Worm (Caenorhabditis elegans) whole organism, L4 larva: Measurements from ENCODE around the gene F35A5.8.

Experiments
- F26F4.8 ChIP-seq: fragments of 200-800 bp; sonication (Bioruptor generic); conservative IDR thresholded peaks from 2 replicates; pipeline ENCODE4 v1.3.6; 2022; ENCODE audit warnings: missing genetic modification characterization, missing compliant biosample characterization
- F37D6.2 ChIP-seq: sonication (generic microtip); optimal IDR thresholded peaks from 2 replicates; lab custom pipeline; 2016; ENCODE audit warnings: mild to moderate bottlenecking, missing genetic modification characterization, missing compliant biosample characterization
- F49E8.2 ChIP-seq: sonication (generic microtip); optimal IDR thresholded peaks from 2 replicates; lab custom pipeline; 2016; ENCODE audit warnings: missing compliant biosample characterization, mild to moderate bottlenecking, missing genetic modification characterization, borderline replicate concordance
- T20F7.1 ChIP-seq: fragments of 200-800 bp; sonication (Bioruptor generic); optimal IDR thresholded peaks from 2 replicates; lab custom pipeline; 2018; ENCODE audit warnings: mild to moderate bottlenecking, missing genetic modification characterization, missing compliant biosample characterization
- aha-1 ChIP-seq: fragments of 150-350 bp; peaks from one replicate; lab custom pipeline; 2014; ENCODE audit warnings: missing biosample characterization, missing genetic modification characterization
- aly-2 ChIP-seq: sonication (generic microtip); optimal IDR thresholded peaks from 2 replicates; lab custom pipeline; 2018; ENCODE audit warnings: missing biosample characterization, missing genetic modification characterization
- arid-1 ChIP-seq: fragments of 200-800 bp; sonication (Bioruptor generic); conservative IDR thresholded peaks from 2 replicates; pipeline ENCODE4 v1.3.6; 2022; ENCODE audit warnings: missing genetic modification reagents, missing genetic modification characterization, missing compliant biosample characterization
- ceh-28 ChIP-seq: fragments of 150-350 bp; optimal IDR thresholded peaks from 2 replicates; lab custom pipeline; 2014; ENCODE audit warnings: missing biosample characterization, missing genetic modification reagents, missing genetic modification characterization
- ceh-44 ChIP-seq: fragments of 200-800 bp; sonication (Bioruptor generic); IDR thresholded peaks from 2 replicates; pipeline ENCODE4 v1.3.6; 2022; ENCODE audit warnings: missing genetic modification reagents, missing genetic modification characterization, missing compliant biosample characterization
- ceh-62 ChIP-seq: sonication (generic microtip); optimal IDR thresholded peaks from 2 replicates; lab custom pipeline; 2017; ENCODE audit warnings: missing biosample characterization, missing genetic modification characterization
- cey-2 ChIP-seq: sonication (generic microtip); optimal IDR thresholded peaks from 3 replicates; lab custom pipeline; 2017; ENCODE audit warnings: missing genetic modification characterization, mild to moderate bottlenecking, missing compliant biosample characterization, antibody characterized with exemption, borderline replicate concordance; ENCODE audit not compliant: insufficient read depth
- daf-12 ChIP-seq: fragments of 150-350 bp; optimal IDR thresholded peaks from 2 replicates; lab custom pipeline; 2014; ENCODE audit warnings: missing biosample characterization, missing genetic modification reagents, missing genetic modification characterization
- daf-19 ChIP-seq: fragments of 200-800 bp; sonication (Bioruptor generic); conservative IDR thresholded peaks from 2 replicates; pipeline ENCODE4 v1.3.6; 2022; ENCODE audit warnings: missing genetic modification characterization, missing compliant biosample characterization
- daf-8 ChIP-seq: fragments of 200-800 bp; sonication (Bioruptor generic); IDR thresholded peaks from 2 replicates; pipeline ENCODE4 v1.3.6; 2022; ENCODE audit warnings: missing genetic modification characterization, missing compliant biosample characterization
- dve-1 ChIP-seq: sonication (generic microtip); optimal IDR thresholded peaks from 2 replicates; lab custom pipeline; 2017; ENCODE audit warnings: antibody characterized with exemption, mild to moderate bottlenecking, missing genetic modification characterization, missing compliant biosample characterization; ENCODE audit not compliant: insufficient read depth
- egl-43 ChIP-seq: fragments of 200-800 bp; sonication (Bioruptor generic); IDR thresholded peaks from 2 replicates; pipeline ENCODE4 v1.3.6; 2022; ENCODE audit warnings: missing genetic modification reagents, missing genetic modification characterization, missing compliant biosample characterization
- hif-1 ChIP-seq, 2 experiments: sonication (generic microtip); optimal IDR thresholded peaks; 2 replicates each; lab custom pipeline; 2016 to 2017; ENCODE audit warnings: missing compliant biosample characterization in 2 of 2, missing genetic modification characterization in 2 of 2, missing genetic modification reagents in 2 of 2, missing genotype in 2 of 2, mild to moderate bottlenecking in 1 of 2
- hlh-30 ChIP-seq: sonication (generic microtip); optimal IDR thresholded peaks from 2 replicates; lab custom pipeline; 2017; ENCODE audit warnings: antibody characterized with exemption, mild to moderate bottlenecking, missing genetic modification characterization, missing compliant biosample characterization; ENCODE audit not compliant: insufficient read depth
- lim-7 ChIP-seq: fragments of 200-800 bp; sonication (Bioruptor generic); IDR thresholded peaks from 2 replicates; pipeline ENCODE4 v1.3.6; 2022; ENCODE audit warnings: missing genetic modification characterization, missing compliant biosample characterization
- lin-1 ChIP-seq: fragments of 200-800 bp; sonication (Bioruptor generic); IDR thresholded peaks from 2 replicates; pipeline ENCODE4 v1.3.6; 2022; ENCODE audit warnings: missing genetic modification reagents, missing genetic modification characterization, missing compliant biosample characterization
- lin-29 ChIP-seq: fragments of 200-800 bp; sonication (Bioruptor generic); IDR thresholded peaks from 2 replicates; pipeline ENCODE4 v1.3.6; 2022; ENCODE audit warnings: missing genetic modification reagents, missing genetic modification characterization, missing compliant biosample characterization
- lin-38 ChIP-seq: fragments of 200-800 bp; sonication (Bioruptor generic); IDR thresholded peaks from 2 replicates; pipeline ENCODE4 v1.3.6; 2022; ENCODE audit warnings: missing genetic modification reagents, missing genetic modification characterization, missing compliant biosample characterization
- lir-3 ChIP-seq: sonication (generic microtip); optimal IDR thresholded peaks from 2 replicates; lab custom pipeline; 2016; ENCODE audit warnings: mild to moderate bottlenecking, missing genetic modification characterization, missing compliant biosample characterization
- lsy-2 ChIP-seq, 2 experiments: fragments of 150-350 bp in 1 of 2; sonication (generic microtip) in 1 of 2; optimal IDR thresholded peaks; 2 replicates each; lab custom pipeline; 2014 to 2017; ENCODE audit warnings: missing biosample characterization in 2 of 2, missing genetic modification characterization in 2 of 2
- madf-5 ChIP-seq, 2 experiments: fragments of 200-800 bp; sonication (Bioruptor generic); IDR thresholded peaks; 2 replicates each; pipeline ENCODE4 v1.3.6; 2022; ENCODE audit warnings: missing compliant biosample characterization in 2 of 2, missing genetic modification characterization in 2 of 2
- madf-9 ChIP-seq: fragments of 200-800 bp; sonication (Bioruptor generic); conservative IDR thresholded peaks from 2 replicates; pipeline ENCODE4 v1.3.6; 2022; ENCODE audit warnings: missing genetic modification reagents, missing genetic modification characterization, missing compliant biosample characterization
- mdl-1 ChIP-seq, 2 experiments: fragments of 150-350 bp in 1 of 2; sonication (generic microtip) in 1 of 2; optimal IDR thresholded peaks; 2 replicates each; lab custom pipeline; 2014 to 2017; ENCODE audit warnings: missing biosample characterization in 2 of 2, missing genetic modification characterization in 2 of 2
- mdt-29 ChIP-seq: fragments of 200-800 bp; sonication (Bioruptor generic); IDR thresholded peaks from 2 replicates; pipeline ENCODE4 v1.3.6; 2022; ENCODE audit warnings: missing genetic modification reagents, missing genetic modification characterization, missing compliant biosample characterization
- mxl-2 ChIP-seq: fragments of 200-800 bp; sonication (Bioruptor generic); conservative IDR thresholded peaks from 2 replicates; pipeline ENCODE4 v1.3.6; 2022; ENCODE audit warnings: missing genetic modification reagents, missing genetic modification characterization, missing compliant biosample characterization
- nhr-10 ChIP-seq: fragments of 150-350 bp; optimal IDR thresholded peaks from 2 replicates; lab custom pipeline; 2014; ENCODE audit warnings: missing biosample characterization, missing genetic modification characterization
- nhr-28 ChIP-seq: fragments of 150-350 bp; optimal IDR thresholded peaks from 2 replicates; lab custom pipeline; 2014; ENCODE audit warnings: missing biosample characterization, missing genetic modification characterization
- nhr-48 ChIP-seq: sonication (generic microtip); optimal IDR thresholded peaks from 2 replicates; lab custom pipeline; 2016; ENCODE audit warnings: mild to moderate bottlenecking, missing genetic modification characterization, missing compliant biosample characterization
- nhr-6 ChIP-seq: fragments of 150-350 bp; optimal IDR thresholded peaks from 2 replicates; lab custom pipeline; 2014; ENCODE audit warnings: missing biosample characterization, missing genetic modification characterization
- nhr-76 ChIP-seq: fragments of 150-350 bp; optimal IDR thresholded peaks from 2 replicates; lab custom pipeline; 2014; ENCODE audit warnings: missing biosample characterization, missing genetic modification characterization
- set-16 ChIP-seq: fragments of 200-800 bp; sonication (Bioruptor generic); IDR thresholded peaks from 2 replicates; pipeline ENCODE4 v1.3.6; 2022; ENCODE audit warnings: missing genetic modification reagents, missing genetic modification characterization, missing compliant biosample characterization
- skn-1 ChIP-seq: fragments of 150-350 bp; optimal IDR thresholded peaks from 2 replicates; lab custom pipeline; 2014; ENCODE audit warnings: missing biosample characterization, missing genetic modification characterization
- snpc-4 ChIP-seq: fragments of 150-350 bp; optimal IDR thresholded peaks from 2 replicates; lab custom pipeline; 2014; ENCODE audit warnings: missing biosample characterization, missing genetic modification characterization
- spr-3 ChIP-seq: fragments of 200-800 bp; sonication (Bioruptor generic); optimal IDR thresholded peaks from 2 replicates; lab custom pipeline; 2018; ENCODE audit warnings: mild to moderate bottlenecking, missing genetic modification characterization, missing compliant biosample characterization
- tag-97 ChIP-seq: fragments of 200-800 bp; sonication (Bioruptor generic); IDR thresholded peaks from 2 replicates; pipeline ENCODE4 v1.3.6; 2022; ENCODE audit warnings: missing genetic modification characterization, missing compliant biosample characterization
- tra-1 ChIP-seq: fragments of 200-800 bp; sonication (Bioruptor generic); IDR thresholded peaks from 2 replicates; pipeline ENCODE4 v1.3.6; 2022; ENCODE audit warnings: missing genetic modification reagents, missing genetic modification characterization, missing compliant biosample characterization
- unc-130 ChIP-seq: sonication (generic microtip); optimal IDR thresholded peaks from 2 replicates; lab custom pipeline; 2016; ENCODE audit warnings: missing genetic modification reagents, missing genetic modification characterization, missing compliant biosample characterization
- unc-39 ChIP-seq: sonication (generic microtip); optimal IDR thresholded peaks from 2 replicates; lab custom pipeline; 2017; ENCODE audit warnings: missing biosample characterization, missing genetic modification characterization
- unc-62 ChIP-seq, 3 experiments: fragments of 150-350 bp in 1 of 3; sonication (generic microtip); optimal IDR thresholded peaks in 2 of 3; peaks in 1 of 3; 1 replicate in 1 of 3; 2 replicates in 2 of 3; lab custom pipeline; 2014 to 2017; ENCODE audit warnings: missing biosample characterization in 3 of 3, missing genetic modification characterization in 3 of 3, missing genetic modification reagents in 3 of 3, missing genotype in 1 of 3
- zag-1 ChIP-seq: fragments of 150-350 bp; optimal IDR thresholded peaks from 2 replicates; lab custom pipeline; 2014; ENCODE audit warnings: missing biosample characterization, missing genetic modification characterization
- zfp-2 ChIP-seq: sonication (generic microtip); optimal IDR thresholded peaks from 2 replicates; lab custom pipeline; 2016; ENCODE audit warnings: mild to moderate bottlenecking, missing genetic modification characterization, missing compliant biosample characterization
- zfp-3 ChIP-seq: fragments of 200-800 bp; sonication (Bioruptor generic); conservative IDR thresholded peaks from 2 replicates; pipeline ENCODE4 v1.3.6; 2022; ENCODE audit warnings: missing genetic modification reagents, missing genetic modification characterization, missing compliant biosample characterization
- zip-11 ChIP-seq: fragments of 200-800 bp; sonication (Bioruptor generic); IDR thresholded peaks from 2 replicates; pipeline ENCODE4 v1.3.6; 2022; ENCODE audit warnings: missing genetic modification characterization, missing compliant biosample characterization
- zip-2 ChIP-seq: fragments of 150-350 bp; optimal IDR thresholded peaks from 2 replicates; lab custom pipeline; 2014; ENCODE audit warnings: missing biosample characterization, missing genetic modification characterization

Gene F35A5.8

ce11 chrX:3794161-3794560 is 9.1 kb downstream of the F35A5.8 start:
- TF ChIP-seq F26F4.8 (GFP tag; lab: Robert Waterston, UW), result no peak
- TF ChIP-seq nhr-6 (tag; lab: Kevin White, UChicago), result no peak
- no peak for TF ChIP-seq lin-29 (GFP tag; lab: Robert Waterston, UW)
- TF ChIP-seq tag-97, result no peak
- TF ChIP-seq egl-43 (GFP tag; lab: Robert Waterston, UW), result peak; percentile 57; the same call in 1 of the 2 replicates
- peak; percentile 65; the same call in 1 of the 2 replicates for TF ChIP-seq set-16 (GFP tag; lab: Robert Waterston, UW)
- TF ChIP-seq hlh-30 (tag; lab: Kevin White, UChicago), result no peak
- no peak for TF ChIP-seq mdl-1 (tag; optimal IDR thresholded peaks at IDR 0.05; lab: Kevin White, UChicago)
- no peak for TF ChIP-seq lsy-2 (tag; optimal IDR thresholded peaks at IDR 0.05; lab: Kevin White, UChicago)
- TF ChIP-seq aha-1, result peak; percentile 29

ce11 chrX:3793389-3793788 is 9.9 kb downstream of the F35A5.8 start:
- TF ChIP-seq madf-9 (GFP tag; lab: Robert Waterston, UW) (0 out of 2 replicates have a peak, but pooled peaks have one; percentile 30), unc-62 (GFP tag; optimal IDR thresholded peaks at IDR 0.05 in 1 of 2; lab: Kevin White, UChicago) (no peak), unc-62 (tag; optimal IDR thresholded peaks at IDR 0.05; lab: Kevin White, UChicago) (no peak), mxl-2 (no peak), tra-1 (peak; percentile 75), unc-39 (tag; lab: Kevin White, UChicago) (no peak), ceh-62 (tag; lab: Kevin White, UChicago) (no peak), lin-38 (GFP tag; lab: Robert Waterston, UW) (no peak; the same call in 1 of the 2 replicates), daf-8 (0 out of 2 replicates have a peak, but pooled peaks have one; percentile 42), zip-2 (tag; lab: Kevin White, UChicago) (no peak), daf-12 (tag; lab: Kevin White, UChicago) (no peak), zag-1 (tag; lab: Kevin White, UChicago) (no peak), lin-1 (peak; percentile 74; the same call in 1 of the 2 replicates), hif-1 (tag; optimal IDR thresholded peaks at IDR 0.05; lab: Kevin White, UChicago) (no peak), skn-1 (tag; lab: Kevin White, UChicago) (no peak), spr-3 (GFP tag; lab: Kevin White, UChicago) (no peak), arid-1 (GFP tag; lab: Robert Waterston, UW) (0 out of 2 replicates have a peak, but pooled peaks have one; percentile 26), madf-5 (GFP tag; IDR thresholded peaks at IDR 0.05; lab: Robert Waterston, UW) (peak; percentile 74 to 84; a peak in 1 of 4 replicates), nhr-6 (tag; lab: Kevin White, UChicago) (peak; percentile 54), aly-2 (tag; lab: Kevin White, UChicago) (no peak), F49E8.2 (tag; lab: Kevin White, UChicago) (peak; percentile 42), mdt-29 (GFP tag; lab: Robert Waterston, UW) (peak; percentile 57; the same call in 1 of the 2 replicates), unc-130 (GFP tag; lab: Kevin White, UChicago) (peak; percentile 20), F37D6.2 (no peak), zfp-2 (tag; lab: Kevin White, UChicago) (no peak), lsy-2 (tag; optimal IDR thresholded peaks at IDR 0.05; lab: Kevin White, UChicago) (no peak), T20F7.1 (GFP tag; lab: Kevin White, UChicago) (no peak), nhr-10 (tag; lab: Kevin White, UChicago) (no peak), daf-19 (GFP tag; lab: Robert Waterston, UW) (0 out of 2 replicates have a peak, but pooled peaks have one; percentile 61), lim-7 (GFP tag; lab: Robert Waterston, UW) (peak; percentile 88), cey-2 (tag; lab: Kevin White, UChicago) (no peak), nhr-76 (tag; lab: Kevin White, UChicago) (no peak), nhr-28 (tag; lab: Kevin White, UChicago) (no peak), hlh-30 (tag; lab: Kevin White, UChicago) (peak; percentile 32), dve-1 (tag; lab: Kevin White, UChicago) (peak; percentile 72), aha-1 (peak; percentile 96), zfp-3 (GFP tag; lab: Robert Waterston, UW) (0 out of 2 replicates have a peak, but pooled peaks have one; percentile 43), ceh-28 (tag; lab: Kevin White, UChicago) (no peak), snpc-4 (tag; lab: Kevin White, UChicago) (no peak), zip-11 (GFP tag; lab: Robert Waterston, UW) (no peak), ceh-44 (GFP tag; lab: Robert Waterston, UW) (no peak), nhr-48 (tag; lab: Kevin White, UChicago) (peak; percentile 12), lir-3 (tag; lab: Kevin White, UChicago) (peak; percentile 50)
